Fruit fly (Drosophila melanogaster) Kc167 (cell line): ENCODE results near the gene CG6048.

Experiments used
- Myc ChIP-seq: fragments of >200 bp; optimal IDR thresholded peaks from 2 replicates; lab custom pipeline; 2017; ENCODE audit warnings: missing external identifiers
- Sin3A ChIP-seq: fragments of >200 bp; optimal IDR thresholded peaks from 2 replicates; lab custom pipeline; 2018; ENCODE audit warnings: missing external identifiers
- insv ChIP-seq: fragments of >200 bp; optimal IDR thresholded peaks from 3 replicates; lab custom pipeline; 2018; ENCODE audit warnings: missing external identifiers
- psq ChIP-seq: fragments of >200 bp; optimal IDR thresholded peaks from 2 replicates; lab custom pipeline; 2017; ENCODE audit warnings: missing external identifiers

- TF ChIP-seq insv (lab: Kevin White, UChicago), result no peak
- TF ChIP-seq Sin3A (lab: Kevin White, UChicago), result no peak
- no peak for TF ChIP-seq psq
- TF ChIP-seq Myc (lab: Kevin White, UChicago), result no peak
Measured at dm6 chrX:5956646-5957441, 4.5 kb downstream of the CG6048 start.
